Fruit fly (Drosophila melanogaster): ENCODE results near the gene Acbp5.

The Acbp5 gene

dm6 chr3L:8741051-8741468, 47.3 kb downstream of the Acbp5 start (continued):
- no peak for TF ChIP-seq kni (GFP tag; optimal IDR thresholded peaks at IDR 0.05)

Data from whole organism, embryonic.